Fruit fly (Drosophila melanogaster) whole organism, embryonic: ENCODE measurements around the gene CG9166.

Experiments
- CG12299 ChIP-seq: fragments of 200-800 bp; sonication (Bioruptor generic); optimal IDR thresholded peaks from 2 replicates; lab custom pipeline; 2018; ENCODE audit warnings: missing biosample characterization, mild to moderate bottlenecking, missing genetic modification characterization
- CG14050 ChIP-seq: fragments of 200-800 bp; sonication (Bioruptor generic); IDR thresholded peaks from 3 replicates; pipeline ENCODE4 v1.3.6; 2022; ENCODE audit warnings: missing biosample characterization, missing genetic modification characterization
- CG14965 ChIP-seq: fragments of 200-800 bp; sonication (Bioruptor generic); optimal IDR thresholded peaks from 2 replicates; lab custom pipeline; 2016; ENCODE audit warnings: missing biosample characterization, missing genetic modification characterization, borderline replicate concordance
- CG17328 ChIP-seq: fragments of 200-800 bp; sonication (Bioruptor generic); IDR thresholded peaks from 2 replicates; pipeline ENCODE4 v1.3.6; 2022; ENCODE audit warnings: missing biosample characterization, missing genetic modification characterization
- CG17912 ChIP-seq: fragments of 200-800 bp; sonication (Bioruptor generic); optimal IDR thresholded peaks from 2 replicates; lab custom pipeline; 2018; ENCODE audit warnings: missing biosample characterization, mild to moderate bottlenecking, missing genetic modification characterization
- CG31388 ChIP-seq: fragments of 200-800 bp; sonication (Bioruptor generic); optimal IDR thresholded peaks from 2 replicates; lab custom pipeline; 2016; ENCODE audit warnings: missing biosample characterization, missing genetic modification characterization
- CG32532 ChIP-seq: fragments of 200-800 bp; sonication (Bioruptor generic); IDR thresholded peaks from 2 replicates; pipeline ENCODE4 v1.3.6; 2022; ENCODE audit warnings: missing biosample characterization, missing genetic modification characterization
- CG32767 ChIP-seq: fragments of 200-800 bp; sonication (Bioruptor generic); IDR thresholded peaks from 2 replicates; pipeline ENCODE4 v1.3.6; 2022; ENCODE audit warnings: missing biosample characterization, missing genetic modification characterization
- CG7357 ChIP-seq: fragments of 200-800 bp; sonication (Bioruptor generic); IDR thresholded peaks from 3 replicates; pipeline ENCODE4 v1.3.6; 2022; ENCODE audit warnings: missing biosample characterization, missing genetic modification characterization
- CG7745 ChIP-seq: fragments of 200-800 bp; sonication (Bioruptor generic); optimal IDR thresholded peaks from 2 replicates; lab custom pipeline; 2018; ENCODE audit warnings: missing biosample characterization, mild to moderate bottlenecking, missing genetic modification characterization, moderate library complexity
- CG8089 ChIP-seq: fragments of 200-800 bp; sonication (Bioruptor generic); optimal IDR thresholded peaks from 3 replicates; lab custom pipeline; 2016; ENCODE audit warnings: missing biosample characterization, missing genetic modification characterization
- CG8281 ChIP-seq: fragments of 200-800 bp; sonication (Bioruptor generic); optimal IDR thresholded peaks from 2 replicates; lab custom pipeline; 2018; ENCODE audit warnings: missing biosample characterization, mild to moderate bottlenecking, missing genetic modification characterization, moderate library complexity
- CG8388 ChIP-seq: fragments of 200-800 bp; sonication (Bioruptor generic); optimal IDR thresholded peaks from 2 replicates; lab custom pipeline; 2019; ENCODE audit warnings: missing biosample characterization, mild to moderate bottlenecking, missing genetic modification characterization, moderate library complexity
- CG9727 ChIP-seq: fragments of 200-800 bp; sonication (Bioruptor generic); optimal IDR thresholded peaks from 3 replicates; lab custom pipeline; 2017; ENCODE audit warnings: missing biosample characterization, mild to moderate bottlenecking, missing genetic modification characterization
- CG9932 ChIP-seq: fragments of 200-800 bp; sonication (Bioruptor generic); IDR thresholded peaks from 2 replicates; pipeline ENCODE4 v1.3.6; 2022; ENCODE audit warnings: missing biosample characterization, missing genetic modification characterization
- Dp ChIP-seq: fragments of 200-800 bp; sonication (Bioruptor generic); optimal IDR thresholded peaks from 2 replicates; lab custom pipeline; 2018; ENCODE audit warnings: missing biosample characterization, mild to moderate bottlenecking, missing genetic modification characterization, moderate library complexity
- Ets97D ChIP-seq: fragments of 200-800 bp; sonication (Bioruptor generic); optimal IDR thresholded peaks from 3 replicates; lab custom pipeline; 2016; ENCODE audit warnings: missing biosample characterization, missing genetic modification characterization
- Hey ChIP-seq: fragments of 200-800 bp; sonication (Bioruptor generic); optimal IDR thresholded peaks from 3 replicates; lab custom pipeline; 2018; ENCODE audit warnings: missing biosample characterization, mild to moderate bottlenecking, missing genetic modification characterization
- Jarid2 ChIP-seq: fragments of 200-800 bp; sonication (Bioruptor generic); optimal IDR thresholded peaks from 3 replicates; lab custom pipeline; 2017; ENCODE audit warnings: mild to moderate bottlenecking, missing biosample characterization, missing genetic modification reagents, missing genetic modification characterization
- Kr ChIP-seq: fragments of 200-800 bp; sonication (Bioruptor generic); optimal IDR thresholded peaks from 2 replicates; lab custom pipeline; 2017; ENCODE audit warnings: missing biosample characterization, mild to moderate bottlenecking, missing genetic modification characterization
- Mad ChIP-seq: fragments of 200-800 bp; sonication (Bioruptor generic); optimal IDR thresholded peaks from 2 replicates; lab custom pipeline; 2016; ENCODE audit warnings: missing biosample characterization, missing genetic modification characterization
- NFAT ChIP-seq: fragments of 200-800 bp; sonication (Bioruptor generic); IDR thresholded peaks from 2 replicates; pipeline ENCODE4 v1.3.6; 2022; ENCODE audit warnings: missing biosample characterization, missing genetic modification characterization
- PHDP ChIP-seq: fragments of 200-800 bp; sonication (Bioruptor generic); optimal IDR thresholded peaks from 3 replicates; lab custom pipeline; 2018; ENCODE audit warnings: missing biosample characterization, mild to moderate bottlenecking, missing genetic modification characterization, moderate library complexity
- Ptx1 ChIP-seq: fragments of 200-800 bp; sonication (Bioruptor generic); IDR thresholded peaks from 2 replicates; pipeline ENCODE4 v1.3.6; 2022; ENCODE audit warnings: missing biosample characterization, missing genetic modification characterization
- Taf1 ChIP-seq: fragments of 200-800 bp; sonication (Bioruptor generic); IDR thresholded peaks from 2 replicates; pipeline ENCODE4 v1.3.6; 2022; ENCODE audit warnings: missing biosample characterization, missing genetic modification characterization
- Vsx1 ChIP-seq: fragments of 200-800 bp; sonication (Bioruptor generic); optimal IDR thresholded peaks from 2 replicates; lab custom pipeline; 2017; ENCODE audit warnings: missing biosample characterization, mild to moderate bottlenecking, missing genetic modification characterization, missing genetic modification reagents
- Xrp1 ChIP-seq: fragments of 200-800 bp; sonication (Bioruptor generic); IDR thresholded peaks from 2 replicates; pipeline ENCODE4 v1.3.6; 2022; ENCODE audit warnings: missing biosample characterization, missing genetic modification characterization
- bigmax ChIP-seq: fragments of 200-800 bp; sonication (Bioruptor generic); optimal IDR thresholded peaks from 2 replicates; lab custom pipeline; 2018; ENCODE audit warnings: missing biosample characterization, mild to moderate bottlenecking, missing genetic modification characterization
- br ChIP-seq: fragments of >200 bp; optimal IDR thresholded peaks from 2 replicates; lab custom pipeline; 2017
- caup ChIP-seq: fragments of 200-800 bp; sonication (Bioruptor generic); optimal IDR thresholded peaks from 3 replicates; lab custom pipeline; 2017; ENCODE audit warnings: missing biosample characterization, mild to moderate bottlenecking, missing genetic modification characterization, moderate library complexity; ENCODE audit not compliant: severe bottlenecking
- crol ChIP-seq: fragments of 200-800 bp; sonication (Bioruptor generic); IDR thresholded peaks from 2 replicates; pipeline ENCODE4 v1.3.6; 2022; ENCODE audit warnings: missing biosample characterization, missing genetic modification characterization
- dimm ChIP-seq: fragments of 200-800 bp; sonication (Bioruptor generic); IDR thresholded peaks from 2 replicates; pipeline ENCODE4 v1.3.6; 2022; ENCODE audit warnings: missing biosample characterization, missing genetic modification characterization
- dpn ChIP-seq, 2 experiments: fragments of 200-800 bp; sonication (Bioruptor generic); optimal IDR thresholded peaks; 3 replicates each; lab custom pipeline; 2016; ENCODE audit warnings: missing biosample characterization in 2 of 2, missing genetic modification characterization in 2 of 2
- gce ChIP-seq: fragments of 200-800 bp; sonication (Bioruptor generic); IDR thresholded peaks from 3 replicates; pipeline ENCODE4 v1.3.6; 2022; ENCODE audit warnings: missing biosample characterization, missing genetic modification characterization
- gcm ChIP-seq: fragments of 200-800 bp; sonication (Bioruptor generic); optimal IDR thresholded peaks from 2 replicates; lab custom pipeline; 2019; ENCODE audit warnings: missing biosample characterization, mild to moderate bottlenecking, missing genetic modification characterization, moderate library complexity
- grau ChIP-seq: fragments of 200-800 bp; optimal IDR thresholded peaks from 3 replicates; lab custom pipeline; 2019; ENCODE audit warnings: missing biosample characterization, mild to moderate bottlenecking, missing genetic modification characterization, moderate library complexity
- grn ChIP-seq: fragments of 200-800 bp; sonication (Bioruptor generic); optimal IDR thresholded peaks from 3 replicates; lab custom pipeline; 2017; ENCODE audit warnings: missing biosample characterization, missing genetic modification characterization
- insv ChIP-seq, 2 experiments: fragments of 200-800 bp; sonication (Bioruptor generic); optimal IDR thresholded peaks; 3 replicates each; lab custom pipeline; 2016 to 2018; ENCODE audit warnings: missing biosample characterization in 2 of 2, missing genetic modification characterization in 2 of 2
- lbe ChIP-seq: fragments of 200-800 bp; sonication (Bioruptor generic); optimal IDR thresholded peaks from 2 replicates; lab custom pipeline; 2016; ENCODE audit warnings: missing biosample characterization, mild to moderate bottlenecking, missing genetic modification characterization
- lola ChIP-seq, 3 experiments: fragments of >200 bp in 2 of 3; fragments of 200-800 bp in 1 of 3; sonication (Bioruptor generic) in 1 of 3; optimal IDR thresholded peaks; 2 replicates each; lab custom pipeline; 2017 to 2019; ENCODE audit warnings: missing biosample characterization in 3 of 3, missing genetic modification characterization in 3 of 3, mild to moderate bottlenecking in 1 of 3, moderate library complexity in 1 of 3
- mld ChIP-seq: fragments of 200-800 bp; sonication (Bioruptor generic); IDR thresholded peaks from 3 replicates; pipeline ENCODE4 v1.3.6; 2022; ENCODE audit warnings: missing biosample characterization, missing genetic modification characterization; ENCODE audit not compliant: partially characterized antibody
- phol ChIP-seq: fragments of 200-800 bp; sonication (Bioruptor generic); optimal IDR thresholded peaks from 3 replicates; lab custom pipeline; 2018; ENCODE audit warnings: missing biosample characterization, mild to moderate bottlenecking, missing genetic modification characterization, moderate library complexity
- pros ChIP-seq: fragments of 200-800 bp; sonication (Bioruptor generic); optimal IDR thresholded peaks from 3 replicates; lab custom pipeline; 2019; ENCODE audit warnings: missing biosample characterization, mild to moderate bottlenecking, missing genetic modification characterization, moderate library complexity
- repo ChIP-seq: fragments of 200-800 bp; sonication (Bioruptor generic); optimal IDR thresholded peaks from 2 replicates; lab custom pipeline; 2016; ENCODE audit warnings: missing biosample characterization, missing genetic modification characterization
- shn ChIP-seq: fragments of 200-800 bp; sonication (Bioruptor generic); optimal IDR thresholded peaks from 3 replicates; lab custom pipeline; 2016; ENCODE audit warnings: missing biosample characterization, missing genetic modification characterization
- sob ChIP-seq: fragments of 200-800 bp; sonication (Bioruptor generic); IDR thresholded peaks from 2 replicates; pipeline ENCODE4 v1.3.6; 2022; ENCODE audit warnings: missing biosample characterization, missing genetic modification characterization
- trem ChIP-seq: fragments of 200-800 bp; optimal IDR thresholded peaks from 3 replicates; lab custom pipeline; 2019; ENCODE audit warnings: missing biosample characterization, mild to moderate bottlenecking, missing genetic modification characterization, moderate library complexity
- unc-4 ChIP-seq: fragments of 200-800 bp; sonication (Bioruptor generic); IDR thresholded peaks from 2 replicates; pipeline ENCODE4 v1.3.6; 2022; ENCODE audit warnings: missing biosample characterization, missing genetic modification characterization; ENCODE audit not compliant: partially characterized antibody
- unpg ChIP-seq: fragments of 200-800 bp; sonication (Bioruptor generic); optimal IDR thresholded peaks from 3 replicates; lab custom pipeline; 2018; ENCODE audit warnings: missing biosample characterization, mild to moderate bottlenecking, missing genetic modification characterization, moderate library complexity
- wek ChIP-seq: fragments of 200-800 bp; sonication (Bioruptor generic); optimal IDR thresholded peaks from 3 replicates; lab custom pipeline; 2018; ENCODE audit warnings: missing biosample characterization, mild to moderate bottlenecking, missing genetic modification characterization, moderate library complexity
- zfh2 ChIP-seq: fragments of 200-800 bp; sonication (Bioruptor generic); optimal IDR thresholded peaks from 2 replicates; lab custom pipeline; 2016; ENCODE audit warnings: missing biosample characterization, missing genetic modification characterization

Gene CG9166

DNA sequence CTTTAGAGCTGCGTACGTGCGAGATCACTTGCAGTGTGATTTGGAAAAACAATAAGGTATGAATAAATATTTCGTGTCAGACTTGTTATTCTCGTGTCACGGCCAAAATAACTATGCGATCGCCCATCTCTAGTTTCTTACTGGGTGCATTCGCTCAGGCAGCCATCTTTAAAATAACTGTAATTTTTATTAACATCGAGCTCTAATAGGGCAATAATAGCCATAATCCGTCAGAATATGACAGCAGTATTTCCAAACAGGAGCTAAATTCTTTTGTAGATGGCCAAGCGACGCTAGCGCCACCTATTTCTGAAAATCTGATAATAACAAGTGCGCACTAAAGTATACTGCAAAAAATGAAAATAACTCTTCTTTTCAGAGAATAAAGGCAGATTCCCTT lies 1.1 kb downstream of the CG9166 start (continued):
- no peak for TF ChIP-seq CG14965 (GFP tag; lab: Kevin White, UChicago)
- TF ChIP-seq caup = peak; percentile 10
- no peak for TF ChIP-seq sob
- peak; percentile 86 for TF ChIP-seq unc-4
- peak; percentile 48 for TF ChIP-seq unpg (GFP tag; lab: Kevin White, UChicago)
- peak; percentile 11; the same call in 1 of the 2 replicates for TF ChIP-seq Ptx1
- TF ChIP-seq Xrp1 (GFP tag; lab: Robert Waterston, UW) = peak; percentile 29; the same call in 1 of the 2 replicates
- TF ChIP-seq dimm (GFP tag; lab: Robert Waterston, UW) = no peak
- TF ChIP-seq gcm (GFP tag; lab: Kevin White, UChicago) = peak; percentile 27
- peak; percentile 48 for TF ChIP-seq Vsx1 (GFP tag; lab: Kevin White, UChicago)
- TF ChIP-seq CG17912 (GFP tag; lab: Kevin White, UChicago) = peak; percentile 67
- TF ChIP-seq lola (GFP tag; optimal IDR thresholded peaks at IDR 0.05; lab: Kevin White, UChicago) = peak in 1 of 3 experiments; percentile 2
- TF ChIP-seq dpn (GFP tag; optimal IDR thresholded peaks at IDR 0.05; lab: Kevin White, UChicago) = peak; percentile 18 to 40
- TF ChIP-seq CG8388 (GFP tag; lab: Kevin White, UChicago) = peak; percentile 26
- TF ChIP-seq Ets97D (GFP tag; lab: Kevin White, UChicago) = peak; percentile 56
- no peak for TF ChIP-seq lbe
- TF ChIP-seq Taf1 (GFP tag; lab: Robert Waterston, UW) = no peak
- no peak for TF ChIP-seq CG32767 (GFP tag; lab: Robert Waterston, UW)
- TF ChIP-seq Kr (GFP tag; lab: Kevin White, UChicago) = no peak
- peak; percentile 29; the same call in 1 of the 2 replicates for TF ChIP-seq NFAT (GFP tag; lab: Robert Waterston, UW)
- TF ChIP-seq CG17328 (GFP tag; lab: Robert Waterston, UW) = peak; percentile 21; the same call in 1 of the 2 replicates
- no peak for TF ChIP-seq CG31388 (GFP tag; lab: Kevin White, UChicago)
- no peak for TF ChIP-seq CG8089 (GFP tag; lab: Kevin White, UChicago)
- TF ChIP-seq shn = peak; percentile 28
- TF ChIP-seq CG12299 (tag; lab: Kevin White, UChicago) = no peak
- no peak for TF ChIP-seq CG32532 (GFP tag; lab: Robert Waterston, UW)
- TF ChIP-seq CG7357 (GFP tag; lab: Robert Waterston, UW) = no peak
- no peak for TF ChIP-seq Mad (GFP tag; lab: Kevin White, UChicago)
- peak; percentile 6 for TF ChIP-seq CG7745
- peak; percentile 37 for TF ChIP-seq trem (tag; lab: Kevin White, UChicago)
- TF ChIP-seq CG9932 (GFP tag; lab: Robert Waterston, UW) = peak; percentile 51
- peak; percentile 25 for TF ChIP-seq zfh2
- TF ChIP-seq insv (GFP tag; optimal IDR thresholded peaks at IDR 0.05; lab: Kevin White, UChicago) = peak in 1 of 2 experiments; percentile 86
- TF ChIP-seq repo = peak; percentile 11
- TF ChIP-seq Hey = no peak
- TF ChIP-seq br (lab: Kevin White, UChicago) = no peak
- peak; percentile 32 for TF ChIP-seq PHDP (tag; lab: Kevin White, UChicago)
- peak; percentile 21 for TF ChIP-seq Jarid2 (GFP tag; lab: Kevin White, UChicago)
- TF ChIP-seq bigmax (GFP tag; lab: Kevin White, UChicago) = no peak
- peak; percentile 47 for TF ChIP-seq grau (tag; lab: Kevin White, UChicago)
- peak; percentile 68; the same call in 1 of the 3 replicates for TF ChIP-seq mld
- TF ChIP-seq phol = peak; percentile 97
- peak; percentile 14 for TF ChIP-seq CG9727 (GFP tag; lab: Kevin White, UChicago)
- no peak for TF ChIP-seq crol
- TF ChIP-seq CG8281 (tag; lab: Kevin White, UChicago) = no peak
- no peak for TF ChIP-seq grn
- no peak for TF ChIP-seq gce (GFP tag; lab: Robert Waterston, UW)
- 0 out of 3 replicates have a peak, but pooled peaks have one; percentile 11 for TF ChIP-seq CG14050 (GFP tag; lab: Robert Waterston, UW)
- TF ChIP-seq wek (GFP tag; lab: Kevin White, UChicago) = peak; percentile 13
- peak; percentile 7 for TF ChIP-seq Dp
- peak; percentile 90 for TF ChIP-seq pros (GFP tag; lab: Kevin White, UChicago)
